Worm (Caenorhabditis elegans): Measurements from ENCODE around the gene gei-4.

gei-4 gene

DNA sequence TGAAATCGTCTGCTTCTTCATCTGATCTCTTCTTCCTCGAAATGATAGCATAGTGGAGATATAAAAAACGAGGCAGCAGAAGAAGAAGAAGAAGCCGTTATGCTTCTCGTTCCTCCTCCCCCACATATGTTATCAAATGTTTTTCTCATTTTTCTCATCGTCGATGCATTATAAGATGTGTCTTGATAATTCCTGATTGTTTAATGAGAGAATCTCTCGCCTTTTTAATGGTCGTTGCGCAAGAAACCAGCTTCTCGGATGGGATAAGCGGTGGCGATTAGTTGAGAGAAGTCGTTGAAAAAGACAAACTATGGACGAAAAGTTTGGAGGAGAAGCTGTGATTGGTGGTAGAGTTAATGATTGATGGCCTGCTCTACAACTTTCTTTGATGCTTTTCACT, 60.1 kb downstream of the gei-4 start, which contains the start of gene Y50D7A.13:
Gene Y50D7A.13 (minus strand): TSS at position 101 of the 400 bp plus-strand sequence.
- TF ChIP-seq F13H6.1 (tag; optimal IDR thresholded peaks at IDR 0.05) = no peak
- TF ChIP-seq K02D7.2 (tag; optimal IDR thresholded peaks at IDR 0.05) = no peak
- no peak for TF ChIP-seq ceh-14 (tag; optimal IDR thresholded peaks at IDR 0.05)
- TF ChIP-seq ceh-9 (tag; optimal IDR thresholded peaks at IDR 0.05) = no peak
- no peak for TF ChIP-seq ceh-48 (tag; optimal IDR thresholded peaks at IDR 0.05)

Data from whole organism, late embryonic.